Worm (Caenorhabditis elegans): Measurements from ENCODE around the gene sru-8.
A peak's percentile ranks its signal among the peaks of the same experiment; 100 is the strongest.

sru-8 gene

ce11 chrV:9841376-9841775 lies 2.3 kb upstream of the sru-8 start, which contains the start of gene sru-36:
Gene sru-36, plus strand, starts transcription at chrV:9841676.
- TF ChIP-seq che-1 (tag; optimal IDR thresholded peaks at IDR 0.05) = no peak
- no peak for TF ChIP-seq fkh-10 (GFP tag; optimal IDR thresholded peaks at IDR 0.05)
- TF ChIP-seq pax-1 (tag; optimal IDR thresholded peaks at IDR 0.05) = no peak
- no peak for TF ChIP-seq lin-11 (tag; optimal IDR thresholded peaks at IDR 0.05)

ce11 chrV:9848576-9848975 lies 4.9 kb downstream of the sru-8 start:
- TF ChIP-seq sox-4 (tag; optimal IDR thresholded peaks at IDR 0.05) = no peak
- TF ChIP-seq madf-2 (tag; optimal IDR thresholded peaks at IDR 0.05) = no peak
- no peak for TF ChIP-seq ceh-14 (tag; optimal IDR thresholded peaks at IDR 0.05)
- no peak for TF ChIP-seq ttx-3 (tag; optimal IDR thresholded peaks at IDR 0.05)
- TF ChIP-seq pqm-1 (tag; optimal IDR thresholded peaks at IDR 0.05) = no peak

ce11 chrV:9853801-9854200 lies 10.1 kb downstream of the sru-8 start:
- TF ChIP-seq ceh-19 (GFP tag; optimal IDR thresholded peaks at IDR 0.05) (no peak), ref-2 (tag; optimal IDR thresholded peaks at IDR 0.05) (no peak), ceh-24 (tag; optimal IDR thresholded peaks at IDR 0.05) (no peak), pax-1 (tag; optimal IDR thresholded peaks at IDR 0.05) (no peak), gmeb-2 (tag; optimal IDR thresholded peaks at IDR 0.05) (no peak), pha-4 (tag; optimal IDR thresholded peaks at IDR 0.05) (no peak), F13H6.1 (tag; optimal IDR thresholded peaks at IDR 0.05) (no peak), ets-4 (tag; optimal IDR thresholded peaks at IDR 0.05) (no peak), pag-3 (tag; optimal IDR thresholded peaks at IDR 0.05; ENCODE audit: borderline replicate concordance) (no peak), ceh-2 (tag; optimal IDR thresholded peaks at IDR 0.05) (no peak), hlh-6 (tag; optimal IDR thresholded peaks at IDR 0.05) (no peak), unc-55 (GFP tag; optimal IDR thresholded peaks at IDR 0.05) (no peak), eyg-1 (tag; optimal IDR thresholded peaks at IDR 0.05) (no peak), C38D4.7 (GFP tag; optimal IDR thresholded peaks at IDR 0.05) (no peak), hlh-15 (tag; optimal IDR thresholded peaks at IDR 0.05) (no peak), ama-1 (optimal IDR thresholded peaks at IDR 0.05) (no peak), madf-2 (tag; optimal IDR thresholded peaks at IDR 0.05) (no peak), ceh-31 (tag; optimal IDR thresholded peaks at IDR 0.05) (no peak), pros-1 (tag; optimal IDR thresholded peaks at IDR 0.05) (no peak), tbx-7 (tag; optimal IDR thresholded peaks at IDR 0.05) (no peak)

ce11 chrV:9855920-9856852 lies 12.5 kb downstream of the sru-8 start:
- no peak for TF ChIP-seq ceh-9 (tag; optimal IDR thresholded peaks at IDR 0.05)
- no peak for TF ChIP-seq K09A11.1 (tag; optimal IDR thresholded peaks at IDR 0.05; ENCODE audit: insufficient read depth)
- TF ChIP-seq ceh-19 (GFP tag; optimal IDR thresholded peaks at IDR 0.05) = no peak
- no peak for TF ChIP-seq ztf-16 (tag; optimal IDR thresholded peaks at IDR 0.05)
- no peak for TF ChIP-seq ceh-22 (tag; optimal IDR thresholded peaks at IDR 0.05)
- TF ChIP-seq pat-9 (tag; optimal IDR thresholded peaks at IDR 0.05) = no peak
- no peak for TF ChIP-seq ama-1 (optimal IDR thresholded peaks at IDR 0.05)
- TF ChIP-seq rnt-1 (tag; optimal IDR thresholded peaks at IDR 0.05) = no peak
- TF ChIP-seq T23F11.4 (GFP tag; optimal IDR thresholded peaks at IDR 0.05) = no peak
- TF ChIP-seq zip-5 (tag; optimal IDR thresholded peaks at IDR 0.05) = no peak
- no peak for TF ChIP-seq npax-4 (tag; optimal IDR thresholded peaks at IDR 0.05)
- TF ChIP-seq Y22D7AL.16 (tag; optimal IDR thresholded peaks at IDR 0.05) = no peak
- TF ChIP-seq madf-2 (tag; optimal IDR thresholded peaks at IDR 0.05) = no peak
- no peak for TF ChIP-seq hlh-30 (tag; optimal IDR thresholded peaks at IDR 0.05; ENCODE audit: insufficient read depth)
- no peak for TF ChIP-seq odd-2 (tag; optimal IDR thresholded peaks at IDR 0.05)
- no peak for TF ChIP-seq mec-3 (tag; optimal IDR thresholded peaks at IDR 0.05; ENCODE audit: borderline replicate concordance)
- TF ChIP-seq ref-2 (tag; optimal IDR thresholded peaks at IDR 0.05) = peak; percentile 31
- TF ChIP-seq sdc-2 (tag; optimal IDR thresholded peaks at IDR 0.05) = no peak
- no peak for TF ChIP-seq pha-4 (tag; optimal IDR thresholded peaks at IDR 0.05)
- no peak for TF ChIP-seq K02D7.2 (tag; optimal IDR thresholded peaks at IDR 0.05)
- TF ChIP-seq pros-1 (tag; optimal IDR thresholded peaks at IDR 0.05) = peak; percentile 32
- no peak for TF ChIP-seq che-1 (tag; optimal IDR thresholded peaks at IDR 0.05)
- TF ChIP-seq ceh-48 (tag; optimal IDR thresholded peaks at IDR 0.05) = no peak
- TF ChIP-seq nfya-1 (tag; optimal IDR thresholded peaks at IDR 0.05) = peak; percentile 23
- TF ChIP-seq fkh-10 (GFP tag; optimal IDR thresholded peaks at IDR 0.05) = no peak
- peak; percentile 24 for TF ChIP-seq tbx-2 (tag; optimal IDR thresholded peaks at IDR 0.05)
- TF ChIP-seq ahr-1 (tag; optimal IDR thresholded peaks at IDR 0.05) = no peak

Data from whole organism, late embryonic.